Worm (Caenorhabditis elegans): Measurements from ENCODE around the gene fbxb-95.
"Not testable (repeated sequence)": the region's sequence is repeated elsewhere in the genome, so short reads cannot be mapped to it uniquely, and the experiment has no call there.

Gene fbxb-95

DNA sequence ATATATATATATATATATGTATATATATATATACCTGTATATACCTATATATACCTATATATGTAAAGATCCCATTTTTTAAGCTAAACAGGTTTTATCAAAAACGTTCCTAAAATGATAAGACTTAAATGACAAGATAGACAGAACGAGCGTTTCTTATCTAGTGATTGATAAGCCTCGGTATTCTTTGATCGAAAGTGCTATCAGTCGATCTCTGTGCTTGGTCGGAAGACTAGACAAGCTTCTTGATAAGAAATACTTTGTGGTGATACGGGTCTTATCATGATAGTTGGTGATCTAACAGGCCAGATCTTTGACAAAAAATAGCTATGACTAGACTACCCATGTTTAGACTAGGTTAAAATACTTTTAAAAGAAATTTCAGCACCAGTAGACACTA is 2.5 kb upstream of the fbxb-95 start (continued):
- TF ChIP-seq nhr-90 (tag; optimal IDR thresholded peaks at IDR 0.05; ENCODE audit: poor library complexity) (peak; percentile 48), unc-98 (GFP tag; IDR thresholded peaks at IDR 0.05) (no peak), mab-9 (GFP tag; IDR thresholded peaks at IDR 0.05) (no peak), pax-3 (tag; optimal IDR thresholded peaks at IDR 0.05) (peak; percentile 30), alr-1 (tag; optimal IDR thresholded peaks at IDR 0.05; ENCODE audit: borderline replicate concordance) (no peak), blmp-1 (tag; optimal IDR thresholded peaks at IDR 0.05) (peak; percentile 40)

DNA sequence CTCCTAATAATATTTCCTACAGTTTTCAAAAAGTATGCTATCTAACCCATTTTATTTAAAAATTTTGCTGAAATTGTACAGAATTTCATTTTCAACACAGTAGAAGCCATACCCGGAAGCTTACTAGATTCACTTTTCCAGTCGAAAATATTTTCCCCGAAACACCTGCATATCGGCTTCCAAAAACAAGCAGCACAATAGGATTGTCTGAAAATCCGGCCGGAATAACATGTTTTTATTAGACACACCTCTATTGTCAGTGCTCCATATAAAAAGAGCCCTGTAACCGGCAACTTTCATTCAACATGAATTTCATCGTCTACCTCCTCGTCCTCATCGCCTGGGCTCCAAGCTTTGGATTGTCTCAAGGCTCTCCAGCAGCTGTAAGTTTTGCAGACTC is 1.7 kb upstream of the fbxb-95 start, which contains the start of gene C52E2.2:
C52E2.2 (plus strand) TSS at position 301 of the 400 bp plus-strand sequence.
- no peak for TF ChIP-seq hlh-4 (tag; optimal IDR thresholded peaks at IDR 0.05)

DNA sequence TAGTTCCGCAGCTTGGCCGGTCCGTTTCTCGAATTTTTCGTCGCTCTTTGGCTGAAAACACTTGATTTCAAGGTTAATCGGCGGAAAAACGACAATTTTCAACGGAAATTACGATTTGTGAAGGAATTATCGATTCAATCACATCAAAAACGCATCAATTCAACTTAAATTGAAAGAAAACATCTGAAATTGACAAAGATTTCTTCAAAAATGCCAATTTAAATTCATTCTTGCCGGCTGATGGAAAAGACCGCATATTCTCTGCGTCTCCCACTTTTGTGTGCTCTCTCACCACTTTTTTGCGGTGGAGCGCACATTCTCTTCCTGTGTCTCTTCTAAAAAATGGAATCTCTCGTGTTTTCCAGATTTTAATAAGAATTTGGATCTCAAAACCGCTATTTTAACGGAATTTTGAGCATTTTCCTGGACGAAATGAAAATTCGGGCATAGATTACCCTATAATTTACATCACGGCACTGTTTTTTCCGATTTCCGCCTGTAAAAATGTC is 7.1 kb downstream of the fbxb-95 start, which contains the start of gene C16C4.18:
C16C4.18 (minus strand) TSS at position 51 of the 509 bp plus-strand sequence.
- TF ChIP-seq dpl-1 (GFP tag; optimal IDR thresholded peaks at IDR 0.05) (peak in 1 of 3 experiments; percentile 20), efl-1 (optimal IDR thresholded peaks at IDR 0.05) (peak; percentile 34 to 64), efl-1 (GFP tag; optimal IDR thresholded peaks at IDR 0.05 in 1 of 2) (peak; percentile 38 to 91)

DNA sequence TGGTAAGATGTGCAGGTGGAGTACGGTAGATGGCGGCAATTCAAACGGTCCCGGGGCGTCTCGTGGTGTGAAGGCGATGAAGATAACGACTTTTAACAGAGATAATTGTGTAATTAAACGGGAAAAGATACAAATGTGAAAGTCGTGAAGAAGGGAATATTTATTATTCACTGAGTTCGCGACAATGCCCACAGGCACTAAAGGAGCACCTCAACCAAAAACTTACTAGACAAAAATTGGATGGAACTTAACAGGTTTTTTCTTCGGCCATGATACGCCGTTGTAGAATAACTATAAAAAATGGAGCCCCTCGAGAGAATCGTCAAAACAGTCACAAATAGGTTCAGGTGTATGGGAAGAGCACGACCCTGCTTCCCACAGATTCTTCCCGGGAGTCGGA is 8.1 kb downstream of the fbxb-95 start, which contains the start of gene fbxb-98:
fbxb-98 (plus strand) TSS at position 301 of the 400 bp plus-strand sequence.
- not testable (repeated sequence) for TF ChIP-seq ceh-82, nhr-77, fos-1 (tag; optimal IDR thresholded peaks at IDR 0.05)

DNA sequence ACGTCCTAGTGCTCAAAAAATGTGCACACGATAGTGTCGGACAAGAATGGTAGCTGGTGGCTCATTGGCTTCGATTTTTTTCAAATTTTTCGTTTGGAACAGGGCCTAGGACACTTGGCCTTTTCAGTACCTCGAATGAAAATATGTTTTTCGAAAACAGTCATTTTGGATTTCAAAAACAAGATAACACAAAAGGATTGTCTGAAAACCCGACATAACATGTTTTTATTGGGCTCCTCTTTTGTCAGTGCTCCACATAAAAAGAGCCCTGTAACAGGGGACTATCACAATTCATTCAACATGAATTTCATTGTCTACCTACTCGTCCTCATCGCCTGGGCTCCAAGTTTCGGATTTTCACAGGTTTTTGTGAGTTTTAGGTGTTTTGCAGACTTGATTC is 10.1 kb downstream of the fbxb-95 start, which contains the start of gene C16C4.17:
C16C4.17 (plus strand) TSS at position 301 of the 400 bp plus-strand sequence.
- TF ChIP-seq efl-1 (optimal IDR thresholded peaks at IDR 0.05), result no peak
- TF ChIP-seq efl-1 (GFP tag; optimal IDR thresholded peaks at IDR 0.05 in 1 of 2), result peak in 1 of 2 experiments; percentile 32
- no peak for TF ChIP-seq pag-3 (tag; optimal IDR thresholded peaks at IDR 0.05; ENCODE audit: borderline replicate concordance, insufficient read depth)
- TF ChIP-seq nhr-77 (tag; optimal IDR thresholded peaks at IDR 0.05), result no peak
- TF ChIP-seq dpl-1 (GFP tag; optimal IDR thresholded peaks at IDR 0.05), result no peak
- TF ChIP-seq ceh-8 (GFP tag; optimal IDR thresholded peaks at IDR 0.05), result no peak
- no peak for TF ChIP-seq swsn-7 (tag; optimal IDR thresholded peaks at IDR 0.05)
- no peak for TF ChIP-seq grh-1 (GFP tag; IDR thresholded peaks at IDR 0.05)

DNA sequence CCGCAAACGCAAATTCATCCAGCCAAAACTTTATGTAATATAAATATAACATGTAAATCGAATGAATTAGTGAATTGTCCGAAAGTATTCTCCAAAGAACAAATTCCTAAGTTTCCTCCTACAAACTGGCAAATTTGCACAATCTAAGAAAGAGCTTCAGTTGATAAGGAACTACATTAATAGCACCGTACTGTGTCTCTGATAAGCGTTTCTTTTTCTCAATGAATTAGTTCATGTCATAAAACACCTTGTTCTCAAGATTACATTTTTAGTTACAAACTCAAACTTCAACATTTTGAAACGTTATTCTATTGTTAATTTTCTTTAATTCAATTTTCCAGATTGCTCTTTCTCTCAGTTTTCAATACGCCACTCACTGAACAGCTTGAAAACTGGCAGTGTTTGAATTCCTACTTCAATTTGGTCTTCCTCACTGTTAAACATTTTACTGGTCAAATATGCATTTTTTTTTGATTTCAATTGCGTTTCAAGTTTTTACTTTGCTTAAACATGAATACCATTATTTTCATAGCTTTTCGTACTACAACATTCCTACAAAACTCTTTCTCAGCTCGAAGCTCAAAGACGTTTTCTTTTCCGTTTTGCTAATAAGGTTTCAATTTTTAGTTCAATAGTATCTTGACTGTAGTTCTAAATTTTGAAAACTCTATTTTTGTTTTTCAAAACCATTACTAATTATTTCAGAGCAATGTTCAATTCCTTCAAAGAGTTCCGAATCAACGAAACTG is 11.7 kb downstream of the fbxb-95 start, which contains the start of gene math-15:
math-15 (plus strand) TSS at position 699 of the 749 bp plus-strand sequence.
- TF ChIP-seq elt-2 (tag; optimal IDR thresholded peaks at IDR 0.05) (peak; percentile 59), C04F5.9 (tag; optimal IDR thresholded peaks at IDR 0.05) (no peak), efl-1 (optimal IDR thresholded peaks at IDR 0.05) (no peak), efl-1 (GFP tag; optimal IDR thresholded peaks at IDR 0.05 in 1 of 2) (peak in 1 of 2 experiments; percentile 79)

DNA sequence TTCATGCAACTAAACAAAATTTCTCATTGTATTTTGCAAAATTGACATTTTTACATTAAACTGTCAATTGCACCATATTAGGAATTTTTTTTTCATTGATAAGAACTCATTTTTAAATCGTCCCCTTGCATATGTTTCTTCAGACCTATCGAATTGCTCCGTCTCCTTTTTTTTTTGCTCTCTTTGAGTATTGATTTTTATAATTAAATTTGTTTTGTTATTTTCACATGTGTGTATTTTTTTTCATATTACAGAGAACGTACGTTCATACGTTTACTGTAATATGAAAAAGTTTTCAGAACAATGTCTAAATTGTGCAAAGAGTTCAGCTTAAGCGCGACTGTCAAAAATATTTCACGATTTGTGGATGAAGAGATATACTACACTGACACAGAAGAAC is 14.9 kb downstream of the fbxb-95 start, which contains the start of gene math-14:
math-14 (plus strand) TSS at position 301 of the 400 bp plus-strand sequence.
- TF ChIP-seq fos-1 (tag; optimal IDR thresholded peaks at IDR 0.05) (no peak), efl-3 (GFP tag; optimal IDR thresholded peaks at IDR 0.05) (no peak), egl-27 (tag; optimal IDR thresholded peaks at IDR 0.05) (no peak), lin-39 (tag; optimal IDR thresholded peaks at IDR 0.05) (no peak), ztf-11 (tag; optimal IDR thresholded peaks at IDR 0.05) (no peak), zip-4 (GFP tag; optimal IDR thresholded peaks at IDR 0.05) (no peak), rnt-1 (tag; optimal IDR thresholded peaks at IDR 0.05) (no peak), efl-1 (optimal IDR thresholded peaks at IDR 0.05) (no peak), efl-1 (GFP tag; optimal IDR thresholded peaks at IDR 0.05 in 1 of 2) (no peak), pqm-1 (tag; optimal IDR thresholded peaks at IDR 0.05) (no peak), nhr-237 (tag; optimal IDR thresholded peaks at IDR 0.05) (no peak), hpl-2 (GFP tag; optimal IDR thresholded peaks at IDR 0.05) (no peak), nhr-28 (tag; optimal IDR thresholded peaks at IDR 0.05) (no peak), fkh-4 (tag; optimal IDR thresholded peaks at IDR 0.05; ENCODE audit: borderline replicate concordance) (no peak), hlh-17 (GFP tag; optimal IDR thresholded peaks at IDR 0.05; ENCODE audit: borderline replicate concordance) (no peak), mab-9 (GFP tag; IDR thresholded peaks at IDR 0.05) (no peak), sox-4 (tag; optimal IDR thresholded peaks at IDR 0.05) (no peak), elt-3 (tag; optimal IDR thresholded peaks at IDR 0.05) (no peak), F16B12.6 (tag; optimal IDR thresholded peaks at IDR 0.05) (no peak), C16A3.4 (tag; optimal IDR thresholded peaks at IDR 0.05) (no peak), nhr-19 (GFP tag; conservative IDR thresholded peaks at IDR 0.05) (no peak)

Measured in whole organism, L1 larva.